Worm (Caenorhabditis elegans) whole organism, late embryonic: ENCODE data around the gene T28A8.3.
A peak's percentile ranks its signal among the peaks of the same experiment; 100 is the strongest.

Source experiments
- F13H6.1 ChIP-seq: sonication (generic microtip); optimal IDR thresholded peaks from 2 replicates; lab custom pipeline; 2016; ENCODE audit warnings: missing genetic modification characterization, missing compliant biosample characterization
- ama-1 ChIP-seq: fragments of 150-350 bp; optimal IDR thresholded peaks from 2 replicates; lab custom pipeline; 2014
- ceh-14 ChIP-seq: sonication (generic microtip); optimal IDR thresholded peaks from 2 replicates; lab custom pipeline; 2016; ENCODE audit warnings: missing genotype, missing genetic modification characterization, missing compliant biosample characterization
- ceh-18 ChIP-seq: sonication (generic microtip); optimal IDR thresholded peaks from 2 replicates; lab custom pipeline; 2016; ENCODE audit warnings: missing genetic modification characterization, missing compliant biosample characterization
- ceh-22 ChIP-seq: sonication (generic microtip); optimal IDR thresholded peaks from 2 replicates; lab custom pipeline; 2017; ENCODE audit warnings: missing biosample characterization, missing genetic modification characterization
- ceh-24 ChIP-seq: sonication (generic microtip); optimal IDR thresholded peaks from 2 replicates; lab custom pipeline; 2016; ENCODE audit warnings: mild to moderate bottlenecking, missing genetic modification characterization, missing compliant biosample characterization
- ceh-31 ChIP-seq: sonication (generic microtip); optimal IDR thresholded peaks from 2 replicates; lab custom pipeline; 2016; ENCODE audit warnings: missing genetic modification characterization, missing compliant biosample characterization
- ceh-48 ChIP-seq: sonication (generic microtip); optimal IDR thresholded peaks from 2 replicates; lab custom pipeline; 2016; ENCODE audit warnings: missing genetic modification characterization, inconsistent platforms, missing compliant biosample characterization
- ceh-9 ChIP-seq: sonication (generic microtip); optimal IDR thresholded peaks from 2 replicates; lab custom pipeline; 2016; ENCODE audit warnings: mild to moderate bottlenecking, missing genetic modification characterization, inconsistent platforms, missing compliant biosample characterization
- dmd-4 ChIP-seq: sonication (generic microtip); optimal IDR thresholded peaks from 2 replicates; lab custom pipeline; 2016; ENCODE audit warnings: borderline replicate concordance, missing genetic modification characterization, missing compliant biosample characterization
- elt-2 ChIP-seq: sonication (generic microtip); optimal IDR thresholded peaks from 2 replicates; lab custom pipeline; 2016; ENCODE audit warnings: missing genetic modification reagents, missing genetic modification characterization, missing compliant biosample characterization
- eyg-1 ChIP-seq: sonication (generic microtip); optimal IDR thresholded peaks from 2 replicates; lab custom pipeline; 2016; ENCODE audit warnings: missing genotype, missing genetic modification characterization, missing compliant biosample characterization
- fkh-10 ChIP-seq: fragments of 150-350 bp; optimal IDR thresholded peaks from 2 replicates; lab custom pipeline; 2014; ENCODE audit warnings: missing biosample characterization, missing genetic modification reagents, missing genetic modification characterization
- gmeb-2 ChIP-seq: sonication (generic microtip); optimal IDR thresholded peaks from 2 replicates; lab custom pipeline; 2016; ENCODE audit warnings: missing genetic modification characterization, inconsistent platforms, missing compliant biosample characterization
- hlh-15 ChIP-seq: sonication (generic microtip); optimal IDR thresholded peaks from 2 replicates; lab custom pipeline; 2016; ENCODE audit warnings: missing genetic modification characterization, missing compliant biosample characterization
- hlh-30 ChIP-seq: sonication (generic microtip); optimal IDR thresholded peaks from 2 replicates; lab custom pipeline; 2017; ENCODE audit warnings: antibody characterized with exemption, missing genetic modification characterization, missing compliant biosample characterization; ENCODE audit not compliant: insufficient read depth
- lim-6 ChIP-seq: sonication (generic microtip); optimal IDR thresholded peaks from 2 replicates; lab custom pipeline; 2016; ENCODE audit warnings: missing genetic modification characterization, missing compliant biosample characterization
- madf-2 ChIP-seq: sonication (generic microtip); optimal IDR thresholded peaks from 2 replicates; lab custom pipeline; 2017; ENCODE audit warnings: missing genetic modification characterization, missing compliant biosample characterization
- nfya-1 ChIP-seq: sonication (generic microtip); optimal IDR thresholded peaks from 2 replicates; lab custom pipeline; 2017; ENCODE audit warnings: missing genetic modification characterization, mild to moderate bottlenecking, missing compliant biosample characterization, antibody characterized with exemption, moderate library complexity
- nhr-11 ChIP-seq: fragments of 150-350 bp; optimal IDR thresholded peaks from 2 replicates; lab custom pipeline; 2014; ENCODE audit warnings: missing biosample characterization, missing genetic modification characterization
- nhr-232 ChIP-seq: sonication (generic microtip); optimal IDR thresholded peaks from 2 replicates; lab custom pipeline; 2016; ENCODE audit warnings: missing genetic modification characterization, missing compliant biosample characterization
- npax-4 ChIP-seq: sonication (generic microtip); optimal IDR thresholded peaks from 2 replicates; lab custom pipeline; 2016; ENCODE audit warnings: missing genetic modification characterization, missing compliant biosample characterization
- odd-2 ChIP-seq: sonication (generic microtip); optimal IDR thresholded peaks from 2 replicates; lab custom pipeline; 2017; ENCODE audit warnings: antibody characterized with exemption, mild to moderate bottlenecking, missing genetic modification characterization, missing compliant biosample characterization
- pha-4 ChIP-seq: fragments of 150-350 bp; optimal IDR thresholded peaks from 2 replicates; lab custom pipeline; 2018; ENCODE audit warnings: missing biosample characterization, missing genetic modification reagents, missing genetic modification characterization
- ref-2 ChIP-seq: sonication (generic microtip); optimal IDR thresholded peaks from 2 replicates; lab custom pipeline; 2016; ENCODE audit warnings: missing genetic modification characterization, missing compliant biosample characterization
- rnt-1 ChIP-seq: sonication (generic microtip); optimal IDR thresholded peaks from 2 replicates; lab custom pipeline; 2016; ENCODE audit warnings: missing genetic modification characterization, missing compliant biosample characterization
- sdc-2 ChIP-seq: sonication (generic microtip); optimal IDR thresholded peaks from 2 replicates; lab custom pipeline; 2016; ENCODE audit warnings: missing genotype, missing genetic modification characterization, missing compliant biosample characterization
- syd-9 ChIP-seq: sonication (generic microtip); optimal IDR thresholded peaks from 2 replicates; lab custom pipeline; 2016; ENCODE audit warnings: mild to moderate bottlenecking, missing genetic modification characterization, moderate library complexity, missing compliant biosample characterization
- tbx-2 ChIP-seq: sonication (generic microtip); optimal IDR thresholded peaks from 2 replicates; lab custom pipeline; 2016; ENCODE audit warnings: missing genetic modification characterization, missing compliant biosample characterization
- tbx-7 ChIP-seq: sonication (generic microtip); optimal IDR thresholded peaks from 2 replicates; lab custom pipeline; 2016; ENCODE audit warnings: missing genotype, missing genetic modification characterization, missing compliant biosample characterization
- unc-42 ChIP-seq: sonication (generic microtip); optimal IDR thresholded peaks from 2 replicates; lab custom pipeline; 2016; ENCODE audit warnings: missing genotype, missing genetic modification characterization, missing compliant biosample characterization
- unc-55 ChIP-seq: sonication (generic microtip); optimal IDR thresholded peaks from 2 replicates; lab custom pipeline; 2017; ENCODE audit warnings: missing biosample characterization, missing genetic modification reagents, missing genetic modification characterization
- unc-86 ChIP-seq: sonication (generic microtip); optimal IDR thresholded peaks from 2 replicates; lab custom pipeline; 2016; ENCODE audit warnings: missing genetic modification characterization, missing compliant biosample characterization
- zip-5 ChIP-seq: sonication (generic microtip); optimal IDR thresholded peaks from 2 replicates; lab custom pipeline; 2016; ENCODE audit warnings: missing genetic modification characterization, missing compliant biosample characterization
- ztf-16 ChIP-seq: sonication (generic microtip); optimal IDR thresholded peaks from 2 replicates; lab custom pipeline; 2017; ENCODE audit warnings: missing genetic modification characterization, missing compliant biosample characterization

The T28A8.3 gene

ce11 chrIII:13543434-13543833, 37.6 kb downstream of the T28A8.3 start, which contains the start of gene acs-5:
acs-5 (minus strand) TSS chrIII:13543534.
- no peak for TF ChIP-seq dmd-4 (tag; lab: Kevin White, UChicago)
- TF ChIP-seq nhr-232 (tag; lab: Kevin White, UChicago), result no peak

ce11 chrIII:13544593-13544992, 38.8 kb downstream of the T28A8.3 start:
- TF ChIP-seq elt-2 (tag; lab: Kevin White, UChicago) (peak; percentile 73), tbx-7 (tag; lab: Kevin White, UChicago) (no peak), gmeb-2 (tag; lab: Kevin White, UChicago) (no peak), ceh-14 (tag; lab: Kevin White, UChicago) (no peak), lim-6 (tag; lab: Kevin White, UChicago) (no peak), F13H6.1 (tag; lab: Kevin White, UChicago) (no peak), hlh-15 (tag; lab: Kevin White, UChicago) (no peak)

- TF ChIP-seq odd-2 (tag; lab: Kevin White, UChicago) (no peak), ceh-22 (no peak)
- TF ChIP-seq, all 69 proteins: peak for 0
Observed at ce11 chrIII:13546537-13546936, 40.7 kb downstream of the T28A8.3 start, which contains the start of gene Y76A2B.4. Y76A2B.4 (minus strand) TSS chrIII:13546777.

ce11 chrIII:13548982-13549381, 43.2 kb downstream of the T28A8.3 start, which contains the start of gene mmad-1:
mmad-1 (minus strand) TSS chrIII:13549005.
- TF ChIP-seq unc-55, result peak; percentile 99
- peak; percentile 42 for TF ChIP-seq hlh-30
- TF ChIP-seq gmeb-2 (tag; lab: Kevin White, UChicago), result no peak
- TF ChIP-seq ceh-9 (tag; lab: Kevin White, UChicago), result no peak
- peak; percentile 8 for TF ChIP-seq nfya-1 (tag; lab: Kevin White, UChicago)
- TF ChIP-seq unc-42 (tag; lab: Kevin White, UChicago), result peak; percentile 18
- TF ChIP-seq, all 69 proteins: peak for 4

ce11 chrIII:13549960-13550359, 44.1 kb downstream of the T28A8.3 start:
- TF ChIP-seq ama-1 (lab: Kevin White, UChicago) (no peak), ceh-48 (tag; lab: Kevin White, UChicago) (no peak), ceh-18 (tag; lab: Kevin White, UChicago) (no peak), nhr-232 (tag; lab: Kevin White, UChicago) (no peak), zip-5 (no peak), sdc-2 (tag; lab: Kevin White, UChicago) (no peak), fkh-10 (no peak), pha-4 (no peak), rnt-1 (no peak)

ce11 chrIII:13555234-13555633, 49.4 kb downstream of the T28A8.3 start, which contains the start of gene scav-2:
scav-2 (minus strand) TSS chrIII:13555334.
- no peak for TF ChIP-seq syd-9 (tag; lab: Kevin White, UChicago)
- TF ChIP-seq madf-2 (tag; lab: Kevin White, UChicago), result no peak
- no peak for TF ChIP-seq ceh-31
- TF ChIP-seq eyg-1 (tag; lab: Kevin White, UChicago), result no peak

ce11 chrIII:13556039-13556438, 50.2 kb downstream of the T28A8.3 start:
- TF ChIP-seq ama-1 (lab: Kevin White, UChicago) (no peak), tbx-2 (tag; lab: Kevin White, UChicago) (no peak), npax-4 (tag; lab: Kevin White, UChicago) (no peak), ceh-24 (no peak), nhr-11 (tag; lab: Kevin White, UChicago) (no peak), nfya-1 (tag; lab: Kevin White, UChicago) (no peak), tbx-7 (tag; lab: Kevin White, UChicago) (no peak), syd-9 (tag; lab: Kevin White, UChicago) (no peak), zip-5 (no peak), unc-86 (tag; lab: Kevin White, UChicago) (no peak), sdc-2 (tag; lab: Kevin White, UChicago) (no peak), rnt-1 (no peak), ref-2 (tag; lab: Kevin White, UChicago) (no peak), ztf-16 (no peak)
- TF ChIP-seq, all 69 proteins: peak for 0
